Worm (Caenorhabditis elegans) whole organism, young adult: Measurements from ENCODE around the gene mrps-2.

Experiments used
- B0019.2 ChIP-seq: fragments of 200-800 bp; sonication (Bioruptor generic); conservative IDR thresholded peaks from 2 replicates; pipeline ENCODE4 v1.3.6; 2022; ENCODE audit warnings: missing genetic modification reagents, missing genetic modification characterization, missing compliant biosample characterization
- B0035.1 ChIP-seq: sonication (generic microtip); optimal IDR thresholded peaks from 2 replicates; lab custom pipeline; 2016; ENCODE audit warnings: missing genetic modification characterization, mild to moderate bottlenecking, missing compliant biosample characterization, missing genotype, missing genetic modification reagents
- F10E7.11 ChIP-seq: sonication (generic microtip); optimal IDR thresholded peaks from 2 replicates; lab custom pipeline; 2017; ENCODE audit warnings: mild to moderate bottlenecking, missing genetic modification characterization, moderate library complexity, missing compliant biosample characterization
- F33H1.4 ChIP-seq: fragments of 200-800 bp; sonication (Bioruptor generic); IDR thresholded peaks from 2 replicates; pipeline ENCODE4 v1.3.6; 2022; ENCODE audit warnings: missing genetic modification reagents, missing genetic modification characterization, missing compliant biosample characterization
- F52B5.7 ChIP-seq: sonication (generic microtip); optimal IDR thresholded peaks from 2 replicates; lab custom pipeline; 2016; ENCODE audit warnings: mild to moderate bottlenecking, missing genetic modification characterization, missing compliant biosample characterization
- F57C9.4 ChIP-seq: sonication (generic microtip); optimal IDR thresholded peaks from 2 replicates; lab custom pipeline; 2017; ENCODE audit warnings: mild to moderate bottlenecking, missing genetic modification characterization, missing compliant biosample characterization
- K11D2.4 ChIP-seq: fragments of 200-800 bp; sonication (Bioruptor generic); IDR thresholded peaks from 2 replicates; pipeline ENCODE4 v1.3.6; 2022; ENCODE audit warnings: missing genetic modification reagents, missing genetic modification characterization, missing compliant biosample characterization
- T26A5.8 ChIP-seq: sonication (generic microtip); optimal IDR thresholded peaks from 2 replicates; lab custom pipeline; 2016; ENCODE audit warnings: missing genetic modification characterization, missing compliant biosample characterization
- Y56A3A.18 ChIP-seq: fragments of 200-800 bp; sonication (Bioruptor generic); IDR thresholded peaks from 2 replicates; pipeline ENCODE4 v1.3.6; 2022; ENCODE audit warnings: missing genetic modification reagents, missing genetic modification characterization, missing compliant biosample characterization
- Y79H2A.3 ChIP-seq: fragments of 200-800 bp; sonication (Bioruptor generic); conservative IDR thresholded peaks from 2 replicates; pipeline ENCODE4 v1.3.6; 2022; ENCODE audit warnings: missing genetic modification reagents, missing genetic modification characterization, missing compliant biosample characterization
- Y95B8A.8 ChIP-seq: fragments of 200-800 bp; sonication (Bioruptor generic); IDR thresholded peaks from 2 replicates; pipeline ENCODE4 v1.3.6; 2022; ENCODE audit warnings: missing genetic modification reagents, missing genetic modification characterization, missing compliant biosample characterization
- atf-7 ChIP-seq: sonication (generic microtip); optimal IDR thresholded peaks from 2 replicates; lab custom pipeline; 2017; ENCODE audit warnings: mild to moderate bottlenecking, missing genetic modification characterization, missing compliant biosample characterization
- bed-2 ChIP-seq: fragments of 200-800 bp; sonication (Bioruptor generic); IDR thresholded peaks from 2 replicates; pipeline ENCODE4 v1.3.6; 2022; ENCODE audit warnings: missing genetic modification reagents, missing genetic modification characterization, missing compliant biosample characterization
- ccch-3 ChIP-seq: fragments of 200-800 bp; sonication (Bioruptor generic); optimal IDR thresholded peaks from 2 replicates; lab custom pipeline; 2018; ENCODE audit warnings: mild to moderate bottlenecking, missing genetic modification characterization, missing compliant biosample characterization
- ceh-27 ChIP-seq: fragments of 200-800 bp; sonication (Bioruptor generic); optimal IDR thresholded peaks from 2 replicates; lab custom pipeline; 2018; ENCODE audit warnings: mild to moderate bottlenecking, missing genetic modification characterization, moderate library complexity, missing compliant biosample characterization
- ceh-40 ChIP-seq: fragments of 200-800 bp; sonication (Bioruptor generic); IDR thresholded peaks from 2 replicates; pipeline ENCODE4 v1.3.6; 2022; ENCODE audit warnings: missing genetic modification characterization, missing compliant biosample characterization
- ceh-58 ChIP-seq: fragments of 200-800 bp; sonication (Bioruptor generic); IDR thresholded peaks from 2 replicates; pipeline ENCODE4 v1.3.6; 2022; ENCODE audit warnings: missing genetic modification characterization, missing compliant biosample characterization
- chd-7 ChIP-seq: sonication (generic microtip); optimal IDR thresholded peaks from 2 replicates; lab custom pipeline; 2016; ENCODE audit warnings: mild to moderate bottlenecking, missing genetic modification characterization, moderate library complexity, missing compliant biosample characterization
- die-1 ChIP-seq: sonication (generic microtip); optimal IDR thresholded peaks from 2 replicates; lab custom pipeline; 2016; ENCODE audit warnings: missing genotype, mild to moderate bottlenecking, missing genetic modification characterization, missing compliant biosample characterization
- egl-44 ChIP-seq: fragments of 200-800 bp; sonication (Bioruptor generic); IDR thresholded peaks from 2 replicates; pipeline ENCODE4 v1.3.6; 2022; ENCODE audit warnings: missing genetic modification reagents, missing genetic modification characterization, missing compliant biosample characterization
- hsf-1 ChIP-seq: fragments of 200-800 bp; sonication (Bioruptor generic); IDR thresholded peaks from 2 replicates; pipeline ENCODE4 v1.3.6; 2022; ENCODE audit warnings: missing genetic modification reagents, missing genetic modification characterization, missing compliant biosample characterization
- let-526 ChIP-seq: fragments of 200-800 bp; sonication (Bioruptor generic); IDR thresholded peaks from 2 replicates; pipeline ENCODE4 v1.3.6; 2022; ENCODE audit warnings: missing genetic modification reagents, missing genetic modification characterization, missing compliant biosample characterization
- lir-1 ChIP-seq: fragments of 200-800 bp; sonication (Bioruptor generic); conservative IDR thresholded peaks from 2 replicates; pipeline ENCODE4 v1.3.6; 2022; ENCODE audit warnings: missing genetic modification reagents, missing genetic modification characterization, missing compliant biosample characterization
- lsl-1 ChIP-seq: fragments of 200-800 bp; sonication (Bioruptor generic); optimal IDR thresholded peaks from 2 replicates; lab custom pipeline; 2018; ENCODE audit warnings: mild to moderate bottlenecking, missing genetic modification characterization, moderate library complexity, missing compliant biosample characterization
- madf-10 ChIP-seq: sonication (generic microtip); optimal IDR thresholded peaks from 2 replicates; lab custom pipeline; 2016; ENCODE audit warnings: mild to moderate bottlenecking, missing genetic modification characterization, missing compliant biosample characterization
- madf-3 ChIP-seq: fragments of 200-800 bp; sonication (Bioruptor generic); IDR thresholded peaks from 2 replicates; pipeline ENCODE4 v1.3.6; 2022; ENCODE audit warnings: missing genetic modification reagents, missing genetic modification characterization, missing compliant biosample characterization
- madf-6 ChIP-seq: fragments of 200-800 bp; sonication (Bioruptor generic); IDR thresholded peaks from 2 replicates; pipeline ENCODE4 v1.3.6; 2022; ENCODE audit warnings: missing genetic modification reagents, missing genetic modification characterization, missing compliant biosample characterization
- madf-8 ChIP-seq: fragments of 200-800 bp; sonication (Bioruptor generic); conservative IDR thresholded peaks from 2 replicates; pipeline ENCODE4 v1.3.6; 2022; ENCODE audit warnings: missing genetic modification reagents, missing genetic modification characterization, missing compliant biosample characterization
- mcd-1 ChIP-seq: fragments of 200-800 bp; sonication (Bioruptor generic); IDR thresholded peaks from 2 replicates; pipeline ENCODE4 v1.3.6; 2022; ENCODE audit warnings: missing genetic modification reagents, missing genetic modification characterization, missing compliant biosample characterization
- mel-28 ChIP-seq: sonication (generic microtip); optimal IDR thresholded peaks from 2 replicates; lab custom pipeline; 2016; ENCODE audit warnings: borderline replicate concordance, mild to moderate bottlenecking, missing genetic modification characterization, missing compliant biosample characterization
- mxl-1 ChIP-seq: sonication (generic microtip); optimal IDR thresholded peaks from 2 replicates; lab custom pipeline; 2016; ENCODE audit warnings: missing genetic modification characterization, missing compliant biosample characterization
- nfya-2 ChIP-seq: fragments of 200-800 bp; sonication (Bioruptor generic); IDR thresholded peaks from 2 replicates; pipeline ENCODE4 v1.3.6; 2022; ENCODE audit warnings: missing genetic modification reagents, missing genetic modification characterization, missing compliant biosample characterization
- rcor-1 ChIP-seq: fragments of 200-800 bp; sonication (Bioruptor generic); IDR thresholded peaks from 2 replicates; pipeline ENCODE4 v1.3.6; 2022; ENCODE audit warnings: missing genetic modification reagents, missing genetic modification characterization, missing compliant biosample characterization
- rpc-1 ChIP-seq, 2 experiments: fragments of 150-350 bp in 1 of 2; sonication (generic microtip) in 1 of 2; optimal IDR thresholded peaks; 2 replicates each; lab custom pipeline; 2014 to 2018; ENCODE audit warnings: missing biosample characterization in 1 of 2, missing genetic modification characterization in 1 of 2, missing genetic modification reagents in 1 of 2, missing genotype in 1 of 2
- sdz-38 ChIP-seq: sonication (generic microtip); optimal IDR thresholded peaks from 2 replicates; lab custom pipeline; 2016; ENCODE audit warnings: missing genotype, missing genetic modification characterization, missing compliant biosample characterization
- snpc-1.3 ChIP-seq: sonication (generic microtip); optimal IDR thresholded peaks from 2 replicates; lab custom pipeline; 2017; ENCODE audit warnings: missing genetic modification characterization, mild to moderate bottlenecking, missing compliant biosample characterization, antibody characterized with exemption, moderate library complexity, missing genotype, missing genetic modification reagents; ENCODE audit not compliant: insufficient read depth
- snpc-3.4 ChIP-seq: sonication (generic microtip); optimal IDR thresholded peaks from 2 replicates; lab custom pipeline; 2017; ENCODE audit warnings: missing genetic modification characterization, mild to moderate bottlenecking, missing compliant biosample characterization, antibody characterized with exemption, moderate library complexity, missing genotype, missing genetic modification reagents
- tbp1 ChIP-seq: fragments of 200-800 bp; sonication (Bioruptor generic); optimal IDR thresholded peaks from 2 replicates; lab custom pipeline; 2018; ENCODE audit warnings: mild to moderate bottlenecking, missing genetic modification characterization, missing compliant biosample characterization
- tbx-9 ChIP-seq: sonication (generic microtip); optimal IDR thresholded peaks from 2 replicates; lab custom pipeline; 2016; ENCODE audit warnings: borderline replicate concordance, missing genetic modification characterization, inconsistent platforms, missing compliant biosample characterization
- unc-130 ChIP-seq: sonication (generic microtip); optimal IDR thresholded peaks from 2 replicates; lab custom pipeline; 2016; ENCODE audit warnings: missing genetic modification reagents, missing genetic modification characterization, missing compliant biosample characterization
- zim-3 ChIP-seq: sonication (generic microtip); optimal IDR thresholded peaks from 2 replicates; lab custom pipeline; 2017; ENCODE audit warnings: mild to moderate bottlenecking, missing genetic modification characterization, moderate library complexity, missing compliant biosample characterization
- ztf-28 ChIP-seq: fragments of 200-800 bp; sonication (Bioruptor generic); IDR thresholded peaks from 2 replicates; pipeline ENCODE4 v1.3.6; 2022; ENCODE audit warnings: missing genetic modification reagents, missing genetic modification characterization, missing compliant biosample characterization
- ztf-6 ChIP-seq: fragments of 200-800 bp; sonication (Bioruptor generic); IDR thresholded peaks from 2 replicates; pipeline ENCODE4 v1.3.6; 2022; ENCODE audit warnings: missing genetic modification reagents, missing genetic modification characterization, missing compliant biosample characterization

Gene mrps-2

ce11 chrV:8465386-8465785, at the start of gene mrps-2:
Gene mrps-2, plus strand, starts transcription at chrV:8465686.
- no peak for TF ChIP-seq tbp1 (GFP tag; lab: Kevin White, UChicago)
- no peak for TF ChIP-seq ceh-40 (GFP tag; lab: Robert Waterston, UW)

ce11 chrV:8417271-8417670, 48.2 kb upstream of the mrps-2 start:
- TF ChIP-seq madf-6, result no peak
- TF ChIP-seq bed-2 (GFP tag; lab: Robert Waterston, UW), result no peak
- no peak for TF ChIP-seq mel-28 (tag; lab: Kevin White, UChicago)
- TF ChIP-seq ceh-27, result no peak

ce11 chrV:8424840-8425814, 40.4 kb upstream of the mrps-2 start:
- TF ChIP-seq mel-28 (tag; lab: Kevin White, UChicago), result no peak
- TF ChIP-seq B0035.1 (tag; lab: Kevin White, UChicago), result no peak
- TF ChIP-seq chd-7 (tag; lab: Kevin White, UChicago), result no peak
- no peak for TF ChIP-seq F57C9.4
- TF ChIP-seq egl-44, result no peak
- no peak for TF ChIP-seq Y79H2A.3 (GFP tag; lab: Robert Waterston, UW)
- TF ChIP-seq ceh-40 (GFP tag; lab: Robert Waterston, UW), result no peak
- no peak for TF ChIP-seq unc-130 (GFP tag; lab: Kevin White, UChicago)
- no peak for TF ChIP-seq Y56A3A.18 (GFP tag; lab: Robert Waterston, UW)
- no peak for TF ChIP-seq nfya-2 (GFP tag; lab: Robert Waterston, UW)
- TF ChIP-seq madf-10 (tag; lab: Kevin White, UChicago), result no peak
- TF ChIP-seq let-526 (GFP tag; lab: Robert Waterston, UW), result no peak
- TF ChIP-seq die-1, result no peak
- TF ChIP-seq T26A5.8, result no peak
- TF ChIP-seq mxl-1, result no peak
- TF ChIP-seq mcd-1 (GFP tag; lab: Robert Waterston, UW), result no peak
- TF ChIP-seq F10E7.11 (tag; lab: Kevin White, UChicago), result no peak
- no peak for TF ChIP-seq ceh-27
- TF ChIP-seq madf-8 (GFP tag; lab: Robert Waterston, UW), result peak; percentile 64
- TF ChIP-seq hsf-1, result no peak
- TF ChIP-seq Y95B8A.8 (GFP tag; lab: Robert Waterston, UW), result no peak
- no peak for TF ChIP-seq rpc-1 (optimal IDR thresholded peaks at IDR 0.05; lab: Kevin White, UChicago)
- TF ChIP-seq rpc-1 (tag; optimal IDR thresholded peaks at IDR 0.05; lab: Kevin White, UChicago), result no peak
- TF ChIP-seq zim-3, result no peak
- no peak for TF ChIP-seq rcor-1
- no peak for TF ChIP-seq K11D2.4 (GFP tag; lab: Robert Waterston, UW)
- no peak for TF ChIP-seq ztf-28 (GFP tag; lab: Robert Waterston, UW)
- no peak for TF ChIP-seq ztf-6 (GFP tag; lab: Robert Waterston, UW)
- TF ChIP-seq lsl-1 (GFP tag; lab: Kevin White, UChicago), result peak; percentile 96
- TF ChIP-seq snpc-3.4, result peak; percentile 42
- TF ChIP-seq ccch-3, result no peak
- no peak for TF ChIP-seq lir-1 (GFP tag; lab: Robert Waterston, UW)
- no peak for TF ChIP-seq F52B5.7 (tag; lab: Kevin White, UChicago)
- TF ChIP-seq B0019.2 (GFP tag; lab: Robert Waterston, UW), result no peak
- no peak for TF ChIP-seq snpc-1.3
- TF ChIP-seq madf-3 (GFP tag; lab: Robert Waterston, UW), result no peak
- TF ChIP-seq tbx-9 (tag; lab: Kevin White, UChicago), result no peak
- TF ChIP-seq F33H1.4 (GFP tag; lab: Robert Waterston, UW), result peak; percentile 86
- no peak for TF ChIP-seq sdz-38 (tag; lab: Kevin White, UChicago)
- no peak for TF ChIP-seq ceh-58 (GFP tag; lab: Robert Waterston, UW)
- TF ChIP-seq atf-7 (tag; lab: Kevin White, UChicago), result peak; percentile 20
